Fruit fly (Drosophila melanogaster): ENCODE results near the gene Alp1.

Gene Alp1

dm6 chr3L:21450486-21450885, 5.9 kb upstream of the Alp1 start:
- no peak for TF ChIP-seq noc (tag; optimal IDR thresholded peaks at IDR 0.05)

dm6 chr3L:21449336-21449735, 4.7 kb upstream of the Alp1 start:
- no peak for TF ChIP-seq noc (tag; optimal IDR thresholded peaks at IDR 0.05)

dm6 chr3L:21445704-21446103, 1.1 kb upstream of the Alp1 start, which contains the start of gene Syx7:
TSS of gene Syx7 (plus strand) at chr3L:21445834.
- TF ChIP-seq noc (tag; optimal IDR thresholded peaks at IDR 0.05), result no peak

- TF ChIP-seq noc (tag; optimal IDR thresholded peaks at IDR 0.05), result no peak
Observed at dm6 chr3L:21441216-21441813, 3.3 kb downstream of the Alp1 start, which contains the start of gene CG5664. TSS of gene CG5664 (minus strand) at chr3L:21441363.

dm6 chr3L:21436089-21436488, 8.5 kb downstream of the Alp1 start:
- no peak for TF ChIP-seq noc (tag; optimal IDR thresholded peaks at IDR 0.05)

dm6 chr3L:21433744-21434384, 10.8 kb downstream of the Alp1 start:
- TF ChIP-seq noc (tag; optimal IDR thresholded peaks at IDR 0.05), result no peak

dm6 chr3L:21433098-21433497, 11.5 kb downstream of the Alp1 start, which contains the start of the genes barc and Aef1:
TSS of gene barc (minus strand) at chr3L:21433134.
TSS of gene Aef1 (plus strand) at chr3L:21433422.
- TF ChIP-seq noc (tag; optimal IDR thresholded peaks at IDR 0.05), result peak; percentile 71

- TF ChIP-seq noc (tag; optimal IDR thresholded peaks at IDR 0.05), result no peak
Observed at dm6 chr3L:21427490-21427889, 17.1 kb downstream of the Alp1 start, which contains the start of gene CG33288. TSS of gene CG33288 (plus strand) at chr3L:21427790.

- TF ChIP-seq noc (tag; optimal IDR thresholded peaks at IDR 0.05), result peak; percentile 56
Observed at dm6 chr3L:21417884-21418536, 26.6 kb downstream of the Alp1 start.

- TF ChIP-seq noc (tag; optimal IDR thresholded peaks at IDR 0.05), result no peak
Observed at dm6 chr3L:21416921-21417447, 27.6 kb downstream of the Alp1 start.

dm6 chr3L:21414331-21414730, 30.3 kb downstream of the Alp1 start:
- TF ChIP-seq noc (tag; optimal IDR thresholded peaks at IDR 0.05), result no peak

- TF ChIP-seq noc (tag; optimal IDR thresholded peaks at IDR 0.05), result no peak
Observed at dm6 chr3L:21412140-21412539, 32.5 kb downstream of the Alp1 start.

- no peak for TF ChIP-seq noc (tag; optimal IDR thresholded peaks at IDR 0.05)
Observed at dm6 chr3L:21406638-21407037, 38.0 kb downstream of the Alp1 start, which contains the start of gene sa. TSS of gene sa (minus strand) at chr3L:21406738.

- TF ChIP-seq noc (tag; optimal IDR thresholded peaks at IDR 0.05), result no peak
Observed at dm6 chr3L:21402552-21402951, 42.1 kb downstream of the Alp1 start.

- peak; percentile 32 for TF ChIP-seq noc (tag; optimal IDR thresholded peaks at IDR 0.05)
Observed at dm6 chr3L:21400206-21400605, 44.4 kb downstream of the Alp1 start.

- no peak for TF ChIP-seq noc (tag; optimal IDR thresholded peaks at IDR 0.05)
Observed at dm6 chr3L:21398156-21398555, 46.5 kb downstream of the Alp1 start.

Measured in whole organism, larva.